Fruit fly (Drosophila melanogaster) whole organism, embryonic: Measurements from ENCODE around the gene CecA1.
A peak's percentile ranks its signal among the peaks of the same experiment; 100 is the strongest.

ENCODE experiments used
- CG10979 ChIP-seq: fragments of 200-800 bp; sonication (Bioruptor generic); optimal IDR thresholded peaks from 2 replicates; lab custom pipeline; 2018; ENCODE audit warnings: missing biosample characterization, mild to moderate bottlenecking, missing genetic modification characterization, moderate library complexity
- CG8089 ChIP-seq: fragments of 200-800 bp; sonication (Bioruptor generic); optimal IDR thresholded peaks from 3 replicates; lab custom pipeline; 2016; ENCODE audit warnings: missing biosample characterization, missing genetic modification characterization
- CG8388 ChIP-seq: fragments of 200-800 bp; sonication (Bioruptor generic); optimal IDR thresholded peaks from 2 replicates; lab custom pipeline; 2019; ENCODE audit warnings: missing biosample characterization, mild to moderate bottlenecking, missing genetic modification characterization, moderate library complexity
- Drgx ChIP-seq: fragments of 200-800 bp; sonication (Bioruptor generic); IDR thresholded peaks from 2 replicates; pipeline ENCODE4 v1.3.6; 2022; ENCODE audit warnings: missing biosample characterization, missing genetic modification characterization
- Ets65A ChIP-seq: fragments of 200-800 bp; sonication (Bioruptor generic); peaks from one replicate; lab custom pipeline; 2016; ENCODE audit warnings: missing biosample characterization, missing genetic modification characterization
- Med ChIP-seq: fragments of 200-800 bp; sonication (Bioruptor generic); peaks from one replicate; lab custom pipeline; 2016; ENCODE audit warnings: missing biosample characterization, missing genetic modification characterization, mild to moderate bottlenecking, inconsistent platforms, moderate library complexity
- Ravus ChIP-seq: fragments of 200-800 bp; sonication (Bioruptor generic); IDR thresholded peaks from 2 replicates; pipeline ENCODE4 v1.3.6; 2022; ENCODE audit warnings: missing biosample characterization, missing genetic modification characterization
- Sin3A ChIP-seq: fragments of >200 bp; optimal IDR thresholded peaks from 2 replicates; lab custom pipeline; 2018
- bsh ChIP-seq, 2 experiments: fragments of 200-800 bp; sonication (Bioruptor generic); optimal IDR thresholded peaks; 2 replicates each; lab custom pipeline; 2017 to 2018; ENCODE audit warnings: mild to moderate bottlenecking in 2 of 2, missing biosample characterization in 2 of 2, missing genetic modification characterization in 2 of 2, moderate library complexity in 1 of 2
- caup ChIP-seq: fragments of 200-800 bp; sonication (Bioruptor generic); optimal IDR thresholded peaks from 3 replicates; lab custom pipeline; 2017; ENCODE audit warnings: missing biosample characterization, mild to moderate bottlenecking, missing genetic modification characterization, moderate library complexity; ENCODE audit not compliant: severe bottlenecking
- corto ChIP-seq: fragments of 200-800 bp; sonication (Bioruptor generic); optimal IDR thresholded peaks from 2 replicates; lab custom pipeline; 2016; ENCODE audit warnings: missing biosample characterization, mild to moderate bottlenecking, missing genetic modification characterization, moderate library complexity
- lbe ChIP-seq: fragments of 200-800 bp; sonication (Bioruptor generic); optimal IDR thresholded peaks from 2 replicates; lab custom pipeline; 2016; ENCODE audit warnings: missing biosample characterization, mild to moderate bottlenecking, missing genetic modification characterization
- nom ChIP-seq: fragments of 200-800 bp; sonication (Bioruptor generic); optimal IDR thresholded peaks from 2 replicates; lab custom pipeline; 2017; ENCODE audit warnings: missing biosample characterization, missing genetic modification characterization, mild to moderate bottlenecking, moderate library complexity, missing genetic modification reagents
- sens ChIP-seq: fragments of 200-800 bp; sonication (Bioruptor generic); peaks from one replicate; lab custom pipeline; 2016; ENCODE audit warnings: missing biosample characterization, missing genetic modification characterization
- stwl ChIP-seq: fragments of 200-800 bp; sonication (Bioruptor generic); optimal IDR thresholded peaks from 3 replicates; lab custom pipeline; 2018; ENCODE audit warnings: missing biosample characterization, mild to moderate bottlenecking, missing genetic modification characterization, moderate library complexity
- unpg ChIP-seq: fragments of 200-800 bp; sonication (Bioruptor generic); optimal IDR thresholded peaks from 3 replicates; lab custom pipeline; 2018; ENCODE audit warnings: missing biosample characterization, mild to moderate bottlenecking, missing genetic modification characterization, moderate library complexity

CecA1 gene

dm6 chr3R:30258298-30258990 is 47.8 kb downstream of the CecA1 start:
- peak in 1 of 2 experiments; percentile 57 for TF ChIP-seq bsh (GFP tag; optimal IDR thresholded peaks at IDR 0.05; lab: Kevin White, UChicago)
- TF ChIP-seq CG10979, result no peak
- TF ChIP-seq nom (GFP tag; lab: Kevin White, UChicago), result peak; percentile 72
- TF ChIP-seq CG8089 (GFP tag; lab: Kevin White, UChicago), result no peak
- no peak for TF ChIP-seq CG8388
- TF ChIP-seq lbe, result peak; percentile 77
- peak; percentile 58 for TF ChIP-seq Drgx (GFP tag; lab: Robert Waterston, UW)
- peak; percentile 72 for TF ChIP-seq corto (GFP tag; lab: Kevin White, UChicago)

- TF ChIP-seq caup (GFP tag; lab: Kevin White, UChicago) (no peak), Ets65A (peak; percentile 63), sens (GFP tag; lab: Kevin White, UChicago) (peak; percentile 67), bsh (GFP tag; optimal IDR thresholded peaks at IDR 0.05; lab: Kevin White, UChicago) (peak in 1 of 2 experiments; percentile 90), corto (GFP tag; lab: Kevin White, UChicago) (peak; percentile 94), Ravus (GFP tag; lab: Robert Waterston, UW) (no peak), nom (GFP tag; lab: Kevin White, UChicago) (peak; percentile 75), Med (GFP tag; lab: Kevin White, UChicago) (peak; percentile 36), Drgx (GFP tag; lab: Robert Waterston, UW) (peak; percentile 61), Sin3A (lab: Kevin White, UChicago) (no peak), stwl (tag; lab: Kevin White, UChicago) (peak; percentile 99), lbe (peak; percentile 92)
Measured at dm6 chr3R:30258991-30259351, 48.3 kb downstream of the CecA1 start.

dm6 chr3R:30259561-30259960 is 48.9 kb downstream of the CecA1 start:
- TF ChIP-seq unpg (GFP tag; lab: Kevin White, UChicago) (no peak), nom (GFP tag; lab: Kevin White, UChicago) (peak; percentile 13)
